Fruit fly (Drosophila melanogaster) whole organism, prepupa: ENCODE measurements around the gene CG3402.

Source experiments
- Blimp-1 ChIP-seq: fragments of 200-800 bp; sonication (Bioruptor generic); optimal IDR thresholded peaks from 3 replicates; lab custom pipeline; 2017; ENCODE audit warnings: missing biosample characterization, missing genetic modification characterization, mild to moderate bottlenecking, moderate library complexity, missing genetic modification reagents
- CG10631 ChIP-seq: fragments of 200-800 bp; sonication (Bioruptor generic); optimal IDR thresholded peaks from 2 replicates; lab custom pipeline; 2016; ENCODE audit warnings: missing biosample characterization, missing genetic modification characterization
- CG10669 ChIP-seq: fragments of 200-800 bp; sonication (Bioruptor generic); optimal IDR thresholded peaks from 3 replicates; lab custom pipeline; 2018; ENCODE audit warnings: missing biosample characterization, mild to moderate bottlenecking, missing genetic modification characterization, moderate library complexity
- CG11294 ChIP-seq: fragments of 200-800 bp; sonication (Bioruptor generic); IDR thresholded peaks from 2 replicates; pipeline ENCODE4 v1.3.6; 2022; ENCODE audit warnings: missing biosample characterization, missing genetic modification characterization
- CG11762 ChIP-seq: fragments of 200-800 bp; sonication (Bioruptor generic); optimal IDR thresholded peaks from 3 replicates; lab custom pipeline; 2016; ENCODE audit warnings: missing biosample characterization, missing genetic modification characterization; ENCODE audit not compliant: insufficient read depth
- CG11902 ChIP-seq: fragments of 200-800 bp; sonication (Bioruptor generic); optimal IDR thresholded peaks from 3 replicates; lab custom pipeline; 2016; ENCODE audit warnings: missing biosample characterization, missing genetic modification characterization
- CG15336 ChIP-seq: fragments of 200-800 bp; sonication (Bioruptor generic); IDR thresholded peaks from 2 replicates; pipeline ENCODE4 v1.3.6; 2022; ENCODE audit warnings: missing biosample characterization, missing genetic modification characterization
- CG1621 ChIP-seq: fragments of 200-800 bp; sonication (Bioruptor generic); optimal IDR thresholded peaks from 3 replicates; lab custom pipeline; 2018; ENCODE audit warnings: missing biosample characterization, mild to moderate bottlenecking, missing genetic modification characterization
- CG16779 ChIP-seq: fragments of 200-800 bp; sonication (Bioruptor generic); optimal IDR thresholded peaks from 3 replicates; lab custom pipeline; 2017; ENCODE audit warnings: missing biosample characterization, mild to moderate bottlenecking, missing genetic modification characterization
- CG31627 ChIP-seq: fragments of 200-800 bp; sonication (Bioruptor generic); optimal IDR thresholded peaks from 3 replicates; lab custom pipeline; 2016; ENCODE audit warnings: missing biosample characterization, missing genetic modification characterization
- CG32006 ChIP-seq: fragments of 200-800 bp; sonication (Bioruptor generic); optimal IDR thresholded peaks from 3 replicates; lab custom pipeline; 2017; ENCODE audit warnings: missing biosample characterization, mild to moderate bottlenecking, missing genetic modification characterization
- CG34406 ChIP-seq: fragments of 200-800 bp; sonication (Bioruptor generic); optimal IDR thresholded peaks from 3 replicates; lab custom pipeline; 2016; ENCODE audit warnings: missing biosample characterization, missing genetic modification characterization
- CG4318 ChIP-seq: fragments of 200-800 bp; sonication (Bioruptor generic); optimal IDR thresholded peaks from 3 replicates; lab custom pipeline; 2017; ENCODE audit warnings: missing biosample characterization, mild to moderate bottlenecking, missing genetic modification characterization
- CG6276 ChIP-seq: fragments of 200-800 bp; sonication (Bioruptor generic); optimal IDR thresholded peaks from 2 replicates; lab custom pipeline; 2017; ENCODE audit warnings: missing biosample characterization, mild to moderate bottlenecking, missing genetic modification characterization
- CG6792 ChIP-seq: fragments of 200-800 bp; sonication (Bioruptor generic); optimal IDR thresholded peaks from 3 replicates; lab custom pipeline; 2016; ENCODE audit warnings: missing biosample characterization, missing genetic modification characterization
- CG6808 ChIP-seq: fragments of 200-800 bp; sonication (Bioruptor generic); optimal IDR thresholded peaks from 3 replicates; lab custom pipeline; 2017; ENCODE audit warnings: missing biosample characterization, missing genetic modification characterization, mild to moderate bottlenecking, moderate library complexity, missing genetic modification reagents
- CG7368 ChIP-seq: fragments of 200-800 bp; sonication (Bioruptor generic); optimal IDR thresholded peaks from 3 replicates; lab custom pipeline; 2016; ENCODE audit warnings: missing biosample characterization, missing genetic modification characterization
- CG8119 ChIP-seq: fragments of 200-800 bp; sonication (Bioruptor generic); IDR thresholded peaks from 3 replicates; pipeline ENCODE4 v1.3.6; 2022; ENCODE audit warnings: missing biosample characterization, missing genetic modification characterization
- CG8319 ChIP-seq: fragments of 200-800 bp; sonication (Bioruptor generic); optimal IDR thresholded peaks from 3 replicates; lab custom pipeline; 2016; ENCODE audit warnings: missing biosample characterization, missing genetic modification characterization
- CG8632 ChIP-seq: fragments of 200-800 bp; sonication (Bioruptor generic); optimal IDR thresholded peaks from 3 replicates; lab custom pipeline; 2016; ENCODE audit warnings: missing biosample characterization, missing genetic modification characterization
- CG9139 ChIP-seq: fragments of 200-800 bp; sonication (Bioruptor generic); optimal IDR thresholded peaks from 3 replicates; lab custom pipeline; 2017; ENCODE audit warnings: missing biosample characterization, mild to moderate bottlenecking, missing genetic modification characterization
- Eip75B ChIP-seq: fragments of 200-800 bp; sonication (Bioruptor generic); optimal IDR thresholded peaks from 3 replicates; lab custom pipeline; 2016; ENCODE audit warnings: missing biosample characterization, missing genetic modification characterization
- Eip78C ChIP-seq: fragments of 200-800 bp; sonication (Bioruptor generic); peaks from one replicate; lab custom pipeline; 2016; ENCODE audit warnings: missing biosample characterization, missing genetic modification characterization
- Eip93F ChIP-seq: fragments of 200-800 bp; sonication (Bioruptor generic); optimal IDR thresholded peaks from 2 replicates; lab custom pipeline; 2016; ENCODE audit warnings: missing biosample characterization, mild to moderate bottlenecking, missing genetic modification characterization
- Ets96B ChIP-seq: fragments of 200-800 bp; optimal IDR thresholded peaks from 2 replicates; lab custom pipeline; 2019; ENCODE audit warnings: missing biosample characterization, mild to moderate bottlenecking, missing genetic modification characterization, moderate library complexity
- Gug ChIP-seq: fragments of 200-800 bp; sonication (Bioruptor generic); IDR thresholded peaks from 2 replicates; pipeline ENCODE4 v1.3.6; 2022; ENCODE audit warnings: missing biosample characterization, missing genetic modification characterization
- Hr38 ChIP-seq: sonication (Bioruptor generic); optimal IDR thresholded peaks from 2 replicates; lab custom pipeline; 2016; ENCODE audit warnings: missing biosample characterization, missing genetic modification characterization
- Hr39 ChIP-seq: fragments of 200-800 bp; sonication (Bioruptor generic); optimal IDR thresholded peaks from 2 replicates; lab custom pipeline; 2016; ENCODE audit warnings: missing biosample characterization, missing genetic modification characterization
- Hr4 ChIP-seq: fragments of 200-800 bp; sonication (Bioruptor generic); optimal IDR thresholded peaks from 3 replicates; lab custom pipeline; 2016; ENCODE audit warnings: missing biosample characterization, missing genetic modification characterization
- Met ChIP-seq: fragments of 200-800 bp; sonication (Bioruptor generic); optimal IDR thresholded peaks from 3 replicates; lab custom pipeline; 2016; ENCODE audit warnings: missing biosample characterization, missing genetic modification characterization
- Smox ChIP-seq: fragments of 200-800 bp; sonication (Bioruptor generic); optimal IDR thresholded peaks from 3 replicates; lab custom pipeline; 2016; ENCODE audit warnings: missing biosample characterization, missing genetic modification characterization
- Sox14 ChIP-seq: fragments of 200-800 bp; sonication (Bioruptor generic); optimal IDR thresholded peaks from 3 replicates; lab custom pipeline; 2016; ENCODE audit warnings: missing biosample characterization, missing genetic modification characterization
- Sox15 ChIP-seq: fragments of 200-800 bp; sonication (Bioruptor generic); optimal IDR thresholded peaks from 3 replicates; lab custom pipeline; 2016; ENCODE audit warnings: missing biosample characterization, missing genetic modification characterization
- achi ChIP-seq: fragments of 200-800 bp; sonication (Bioruptor generic); optimal IDR thresholded peaks from 3 replicates; lab custom pipeline; 2016; ENCODE audit warnings: missing biosample characterization, missing genetic modification characterization
- acj6 ChIP-seq: fragments of 200-800 bp; sonication (Bioruptor generic); optimal IDR thresholded peaks from 3 replicates; lab custom pipeline; 2016; ENCODE audit warnings: missing biosample characterization, missing genetic modification characterization
- cyc ChIP-seq: fragments of 200-800 bp; sonication (Bioruptor generic); optimal IDR thresholded peaks from 3 replicates; lab custom pipeline; 2016; ENCODE audit warnings: missing biosample characterization, missing genetic modification characterization
- dac ChIP-seq: fragments of 200-800 bp; sonication (Bioruptor generic); optimal IDR thresholded peaks from 2 replicates; lab custom pipeline; 2017; ENCODE audit warnings: missing biosample characterization, mild to moderate bottlenecking, missing genetic modification characterization
- eg ChIP-seq: fragments of 200-800 bp; sonication (Bioruptor generic); IDR thresholded peaks from 3 replicates; pipeline ENCODE4 v1.3.6; 2022; ENCODE audit warnings: missing biosample characterization, missing genetic modification characterization
- esn ChIP-seq: fragments of 200-800 bp; sonication (Bioruptor generic); optimal IDR thresholded peaks from 2 replicates; lab custom pipeline; 2016; ENCODE audit warnings: missing biosample characterization, mild to moderate bottlenecking, missing genetic modification characterization, moderate library complexity
- fd59A ChIP-seq: fragments of 200-800 bp; sonication (Bioruptor generic); optimal IDR thresholded peaks from 2 replicates; lab custom pipeline; 2017; ENCODE audit warnings: missing biosample characterization, mild to moderate bottlenecking, missing genetic modification characterization, missing genetic modification reagents
- fkh ChIP-seq: fragments of 200-800 bp; sonication (Bioruptor generic); optimal IDR thresholded peaks from 3 replicates; lab custom pipeline; 2017; ENCODE audit warnings: missing biosample characterization, mild to moderate bottlenecking, missing genetic modification characterization, moderate library complexity
- pdm3 ChIP-seq: fragments of 200-800 bp; sonication (Bioruptor generic); optimal IDR thresholded peaks from 3 replicates; lab custom pipeline; 2016; ENCODE audit warnings: missing biosample characterization, missing genetic modification characterization
- salr ChIP-seq, 2 experiments: fragments of 200-800 bp; sonication (Bioruptor generic); optimal IDR thresholded peaks; 3 replicates each; lab custom pipeline; 2016 to 2018; ENCODE audit warnings: missing biosample characterization in 2 of 2, missing genetic modification characterization in 2 of 2, mild to moderate bottlenecking in 1 of 2
- spab ChIP-seq: fragments of 200-800 bp; sonication (Bioruptor generic); optimal IDR thresholded peaks from 2 replicates; lab custom pipeline; 2017; ENCODE audit warnings: missing biosample characterization, mild to moderate bottlenecking, missing genetic modification characterization, missing genetic modification reagents
- ss ChIP-seq, 2 experiments: fragments of 200-800 bp; sonication (Bioruptor generic); optimal IDR thresholded peaks; 2 replicates in 1 of 2; 3 replicates in 1 of 2; lab custom pipeline; 2017 to 2018; ENCODE audit warnings: mild to moderate bottlenecking in 2 of 2, missing biosample characterization in 2 of 2, missing genetic modification characterization in 2 of 2, moderate library complexity in 1 of 2
- svp ChIP-seq: fragments of 200-800 bp; sonication (Bioruptor generic); peaks from one replicate; lab custom pipeline; 2016; ENCODE audit warnings: missing biosample characterization, missing genetic modification characterization
- vri ChIP-seq: fragments of 200-800 bp; sonication (Bioruptor generic); optimal IDR thresholded peaks from 3 replicates; lab custom pipeline; 2016; ENCODE audit warnings: missing biosample characterization, mild to moderate bottlenecking, missing genetic modification characterization

Gene CG3402

dm6 chr3L:663880-664279 is 11.2 kb upstream of the CG3402 start (continued):
- TF ChIP-seq CG8632 (peak; percentile 49), Sox15 (GFP tag; lab: Kevin White, UChicago) (peak; percentile 36), CG8319 (GFP tag; lab: Kevin White, UChicago) (peak; percentile 50), Hr39 (GFP tag; lab: Kevin White, UChicago) (peak; percentile 88), CG31627 (GFP tag; lab: Kevin White, UChicago) (peak; percentile 87), vri (GFP tag; lab: Kevin White, UChicago) (peak; percentile 80), Eip93F (GFP tag; lab: Kevin White, UChicago) (peak; percentile 56), esn (peak; percentile 84), CG6792 (peak; percentile 74), dac (no peak), CG9139 (GFP tag; lab: Kevin White, UChicago) (no peak), Sox14 (peak; percentile 63), CG4318 (GFP tag; lab: Kevin White, UChicago) (peak; percentile 7), CG34406 (GFP tag; lab: Kevin White, UChicago) (peak; percentile 47), Met (GFP tag; lab: Kevin White, UChicago) (peak; percentile 87), achi (GFP tag; lab: Kevin White, UChicago) (peak; percentile 54), CG15336 (GFP tag; lab: Robert Waterston, UW) (no peak), CG7368 (peak; percentile 48), Hr38 (GFP tag; lab: Kevin White, UChicago) (no peak), CG32006 (peak; percentile 29), ss (GFP tag; optimal IDR thresholded peaks at IDR 0.05; lab: Kevin White, UChicago) (peak; percentile 24 to 50), spab (peak; percentile 52), CG11902 (GFP tag; lab: Kevin White, UChicago) (peak; percentile 77), CG10669 (peak; percentile 44), Smox (GFP tag; lab: Kevin White, UChicago) (peak; percentile 81), Blimp-1 (peak; percentile 63), salr (GFP tag; optimal IDR thresholded peaks at IDR 0.05; lab: Kevin White, UChicago) (peak in 1 of 2 experiments; percentile 31), Eip75B (peak; percentile 63), CG11294 (GFP tag; lab: Robert Waterston, UW) (no peak), CG16779 (tag; lab: Kevin White, UChicago) (no peak), eg (GFP tag; lab: Robert Waterston, UW) (peak; percentile 60; the same call in 2 of the 3 replicates), CG1621 (no peak), CG6808 (peak; percentile 38), acj6 (GFP tag; lab: Kevin White, UChicago) (peak; percentile 70), pdm3 (GFP tag; lab: Kevin White, UChicago) (peak; percentile 63), Eip78C (peak; percentile 85), svp (GFP tag; lab: Kevin White, UChicago) (peak; percentile 95), fd59A (GFP tag; lab: Kevin White, UChicago) (peak; percentile 33), CG6276 (GFP tag; lab: Kevin White, UChicago) (no peak)

- TF ChIP-seq CG1621 = peak; percentile 59
- peak; percentile 35 for TF ChIP-seq CG7368
- TF ChIP-seq Met (GFP tag; lab: Kevin White, UChicago) = peak; percentile 81
- TF ChIP-seq CG4318 (GFP tag; lab: Kevin White, UChicago) = no peak
- no peak for TF ChIP-seq Sox15 (GFP tag; lab: Kevin White, UChicago)
- no peak for TF ChIP-seq fkh
- TF ChIP-seq CG31627 (GFP tag; lab: Kevin White, UChicago) = peak; percentile 63
- TF ChIP-seq CG10631 = peak; percentile 63
- peak; percentile 28 for TF ChIP-seq CG11762 (GFP tag; lab: Kevin White, UChicago)
- 0 out of 2 replicates have a peak, but pooled peaks have one; percentile 26 for TF ChIP-seq CG15336 (GFP tag; lab: Robert Waterston, UW)
- TF ChIP-seq Sox14 = peak; percentile 65
- TF ChIP-seq CG11294 (GFP tag; lab: Robert Waterston, UW) = no peak
- TF ChIP-seq Hr4 (GFP tag; lab: Kevin White, UChicago) = no peak
- TF ChIP-seq acj6 (GFP tag; lab: Kevin White, UChicago) = peak; percentile 59
- peak; percentile 58 for TF ChIP-seq CG34406 (GFP tag; lab: Kevin White, UChicago)
- TF ChIP-seq cyc (GFP tag; lab: Kevin White, UChicago) = peak; percentile 68
- TF ChIP-seq CG16779 (tag; lab: Kevin White, UChicago) = peak; percentile 7
- TF ChIP-seq Ets96B (tag; lab: Kevin White, UChicago) = peak; percentile 76
- TF ChIP-seq CG8119 (GFP tag; lab: Robert Waterston, UW) = peak; percentile 30; the same call in 1 of the 3 replicates
- TF ChIP-seq Eip93F (GFP tag; lab: Kevin White, UChicago) = no peak
- TF ChIP-seq CG8319 (GFP tag; lab: Kevin White, UChicago) = no peak
- TF ChIP-seq Gug (GFP tag; lab: Robert Waterston, UW) = no peak
- TF ChIP-seq CG32006 = peak; percentile 21
- TF ChIP-seq salr (GFP tag; optimal IDR thresholded peaks at IDR 0.05; lab: Kevin White, UChicago) = peak; percentile 9 to 27
Measured at dm6 chr3L:660314-661075, 7.8 kb upstream of the CG3402 start.
